Worm (Caenorhabditis elegans): ENCODE measurements around the gene cdh-7.

DNA sequence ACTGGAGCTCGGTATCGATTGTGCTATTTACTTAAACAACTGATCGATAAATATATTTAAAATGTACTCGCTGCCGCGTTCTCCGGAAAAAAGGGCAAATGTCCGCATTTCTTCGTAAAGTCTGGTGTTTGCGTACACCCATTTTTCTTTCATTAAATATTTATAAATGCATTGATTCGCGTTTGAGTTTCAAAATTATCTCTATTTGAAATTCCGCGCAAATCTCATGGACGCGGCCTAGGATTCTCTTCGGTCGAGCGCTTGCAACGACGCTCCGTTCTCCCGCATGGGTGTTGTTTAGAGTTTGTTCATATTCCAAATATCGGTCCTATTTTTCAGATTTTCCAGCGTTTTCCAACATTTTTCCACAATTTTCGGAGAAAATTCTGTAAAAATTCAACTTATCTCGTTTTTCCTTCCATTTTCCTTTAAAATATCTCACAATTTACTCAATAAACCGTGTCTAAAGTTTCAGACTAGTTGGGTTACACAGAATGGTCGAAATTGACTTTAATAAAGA, 48.0 kb upstream of the cdh-7 start, which contains the start of gene eif-3.B:
- TF ChIP-seq aly-2 (tag; optimal IDR thresholded peaks at IDR 0.05): no peak
- TF ChIP-seq egl-27 (tag; optimal IDR thresholded peaks at IDR 0.05): no peak

Measured in whole organism, L3 larva.